Fruit fly (Drosophila melanogaster) whole organism: ENCODE results near the gene CG12219.

Experiments
- CG8478 ChIP-seq: fragments of >200 bp; optimal IDR thresholded peaks from 2 replicates; lab custom pipeline; 2018; ENCODE audit warnings: inconsistent platforms
- psq ChIP-seq: fragments of >200 bp; optimal IDR thresholded peaks from 2 replicates; lab custom pipeline; 2017
- usp ChIP-seq: fragments of >200 bp; optimal IDR thresholded peaks from 2 replicates; lab custom pipeline; 2017; ENCODE audit warnings: missing biosample characterization, missing genetic modification characterization, mixed read lengths

DNA sequence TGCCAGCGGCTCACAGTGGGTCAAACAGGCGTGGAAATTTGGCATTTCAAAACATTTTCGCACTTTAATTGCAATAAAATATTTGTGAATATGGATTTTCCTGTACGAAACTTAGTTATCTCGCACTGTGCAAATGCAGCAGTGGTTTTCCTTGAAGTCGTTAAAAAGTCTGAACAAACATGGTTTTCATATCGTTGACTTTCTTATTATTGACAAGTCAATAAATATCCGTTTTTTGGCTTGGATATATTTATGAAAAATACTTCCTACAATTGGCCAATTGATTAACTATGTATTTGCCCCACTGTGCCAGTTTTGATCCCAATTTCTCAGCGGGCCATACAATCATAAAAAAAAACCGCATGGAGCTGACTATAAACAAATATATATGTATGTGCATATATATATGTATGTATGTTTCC is 35.6 kb downstream of the CG12219 start:
- TF ChIP-seq CG8478 (lab: Kevin White, UChicago) (no peak), usp (GFP tag; lab: Kevin White, UChicago) (no peak), psq (no peak)
